Worm (Caenorhabditis elegans): Measurements from ENCODE around the gene uev-2.

- no peak for TF ChIP-seq snpc-4 (tag; optimal IDR thresholded peaks at IDR 0.05)
- TF ChIP-seq hlh-1 (tag; optimal IDR thresholded peaks at IDR 0.05) = no peak
- TF ChIP-seq ces-1 (GFP tag; optimal IDR thresholded peaks at IDR 0.05) = no peak
Measured at ce11 chrIII:5610276-5610675, 27.4 kb downstream of the uev-2 start, which contains the start of gene C05D2.8.

All from whole organism, mixed stage, embryonic.